Worm (Caenorhabditis elegans) whole organism, L1 larva: ENCODE results near the gene F49E12.12.
"Not testable (repeated sequence)": the region's sequence is repeated elsewhere in the genome, so short reads cannot be mapped to it uniquely, and the experiment has no call there.

Experiments
- C34B4.2 ChIP-seq: sonication (generic microtip); optimal IDR thresholded peaks from 2 replicates; lab custom pipeline; 2017; ENCODE audit warnings: mild to moderate bottlenecking, missing genetic modification characterization, missing compliant biosample characterization
- F16B12.6 ChIP-seq: fragments of 150-350 bp; optimal IDR thresholded peaks from 2 replicates; lab custom pipeline; 2014; ENCODE audit warnings: missing biosample characterization, missing genetic modification characterization
- blmp-1 ChIP-seq: fragments of 150-350 bp; optimal IDR thresholded peaks from 2 replicates; lab custom pipeline; 2014; ENCODE audit warnings: missing biosample characterization, missing genetic modification characterization
- dpl-1 ChIP-seq, 3 experiments: fragments of 150-350 bp in 2 of 3; sonication (generic microtip) in 1 of 3; optimal IDR thresholded peaks; 2 replicates each; lab custom pipeline; 2014 to 2017; ENCODE audit warnings: missing biosample characterization in 3 of 3, missing genetic modification characterization in 3 of 3, missing genetic modification reagents in 3 of 3
- efl-1 ChIP-seq, 4 experiments: fragments of 150-350 bp; optimal IDR thresholded peaks in 3 of 4; peaks in 1 of 4; 1 replicate in 1 of 4; 2 replicates in 3 of 4; lab custom pipeline; 2014; ENCODE audit warnings: missing biosample characterization in 2 of 4, missing genetic modification characterization in 2 of 4, missing genetic modification reagents in 2 of 4
- efl-3 ChIP-seq: fragments of 200-800 bp; sonication (Bioruptor generic); optimal IDR thresholded peaks from 2 replicates; lab custom pipeline; 2018; ENCODE audit warnings: mild to moderate bottlenecking, missing genetic modification characterization, missing compliant biosample characterization
- egl-27 ChIP-seq, 2 experiments: fragments of 150-350 bp in 1 of 2; sonication (generic microtip); optimal IDR thresholded peaks; 3 replicates each; lab custom pipeline; 2017 to 2018; ENCODE audit warnings: missing biosample characterization in 2 of 2, missing genetic modification characterization in 2 of 2, missing genetic modification reagents in 2 of 2
- elt-2 ChIP-seq: sonication (generic microtip); optimal IDR thresholded peaks from 2 replicates; lab custom pipeline; 2016; ENCODE audit warnings: missing genetic modification characterization, mild to moderate bottlenecking, inconsistent platforms, missing compliant biosample characterization, missing genetic modification reagents
- elt-3 ChIP-seq, 6 experiments: fragments of 150-350 bp in 1 of 6; sonication (generic microtip); optimal IDR thresholded peaks; 2 replicates each; lab custom pipeline; 2017 to 2018; ENCODE audit warnings: missing biosample characterization in 6 of 6, missing genetic modification characterization in 6 of 6, inconsistent platforms in 1 of 6
- fkh-4 ChIP-seq: sonication (generic microtip); optimal IDR thresholded peaks from 2 replicates; lab custom pipeline; 2016; ENCODE audit warnings: missing compliant biosample characterization, missing genetic modification characterization, borderline replicate concordance
- fkh-8 ChIP-seq: sonication (generic microtip); optimal IDR thresholded peaks from 2 replicates; lab custom pipeline; 2016; ENCODE audit warnings: mild to moderate bottlenecking, missing genetic modification characterization, missing compliant biosample characterization
- isw-1 ChIP-seq: fragments of 200-800 bp; sonication (Bioruptor generic); IDR thresholded peaks from 2 replicates; pipeline ENCODE4 v1.3.6; 2022; ENCODE audit warnings: missing genetic modification characterization, missing compliant biosample characterization
- lin-13 ChIP-seq: fragments of 150-350 bp; optimal IDR thresholded peaks from 2 replicates; lab custom pipeline; 2014; ENCODE audit warnings: missing biosample characterization, missing genetic modification reagents, missing genetic modification characterization
- lin-14 ChIP-seq: fragments of 200-800 bp; sonication (Bioruptor generic); optimal IDR thresholded peaks from 2 replicates; lab custom pipeline; 2018; ENCODE audit warnings: mild to moderate bottlenecking, missing genetic modification characterization, moderate library complexity, missing compliant biosample characterization
- lin-15B ChIP-seq: fragments of 150-350 bp; sonication (generic microtip); optimal IDR thresholded peaks from 3 replicates; lab custom pipeline; 2014; ENCODE audit warnings: missing biosample characterization, missing genetic modification characterization
- lin-35 ChIP-seq, 2 experiments: fragments of 150-350 bp; optimal IDR thresholded peaks; 2 replicates each; lab custom pipeline; 2014; ENCODE audit warnings: missing biosample characterization in 2 of 2, missing genetic modification characterization in 2 of 2, missing genetic modification reagents in 2 of 2
- lir-3 ChIP-seq: sonication (generic microtip); optimal IDR thresholded peaks from 2 replicates; lab custom pipeline; 2016; ENCODE audit warnings: mild to moderate bottlenecking, missing genetic modification characterization, moderate library complexity, missing compliant biosample characterization; ENCODE audit not compliant: poor library complexity
- lsy-2 ChIP-seq, 2 experiments: fragments of 150-350 bp; optimal IDR thresholded peaks; 2 replicates each; lab custom pipeline; 2014; ENCODE audit warnings: missing biosample characterization in 2 of 2, missing genetic modification characterization in 2 of 2
- mab-9 ChIP-seq: fragments of 200-800 bp; sonication (Bioruptor generic); IDR thresholded peaks from 2 replicates; pipeline ENCODE4 v1.3.6; 2022; ENCODE audit warnings: missing genetic modification reagents, missing genetic modification characterization, missing compliant biosample characterization
- mep-1 ChIP-seq: fragments of 150-350 bp; optimal IDR thresholded peaks from 2 replicates; lab custom pipeline; 2014; ENCODE audit warnings: missing biosample characterization, missing genetic modification characterization
- nhr-47 ChIP-seq: sonication (generic microtip); optimal IDR thresholded peaks from 2 replicates; lab custom pipeline; 2016; ENCODE audit warnings: mild to moderate bottlenecking, missing genetic modification characterization, moderate library complexity, missing compliant biosample characterization
- nhr-77 ChIP-seq: fragments of 150-350 bp; optimal IDR thresholded peaks from 2 replicates; lab custom pipeline; 2014; ENCODE audit warnings: missing biosample characterization, missing genetic modification characterization
- nhr-84 ChIP-seq: sonication (generic microtip); optimal IDR thresholded peaks from 2 replicates; lab custom pipeline; 2017; ENCODE audit warnings: missing biosample characterization, missing genetic modification characterization
- nhr-85 ChIP-seq: sonication (generic microtip); peaks from one replicate; lab custom pipeline; 2016; ENCODE audit warnings: missing genetic modification characterization, inconsistent platforms, missing compliant biosample characterization
- pax-3 ChIP-seq: fragments of 200-800 bp; sonication (Bioruptor generic); optimal IDR thresholded peaks from 2 replicates; lab custom pipeline; 2018; ENCODE audit warnings: mild to moderate bottlenecking, missing genetic modification characterization, moderate library complexity, missing compliant biosample characterization
- skn-1 ChIP-seq: fragments of 150-350 bp; optimal IDR thresholded peaks from 2 replicates; lab custom pipeline; 2014; ENCODE audit warnings: missing biosample characterization, missing genetic modification characterization
- snpc-4 ChIP-seq: fragments of 150-350 bp; optimal IDR thresholded peaks from 2 replicates; lab custom pipeline; 2014; ENCODE audit warnings: missing biosample characterization, missing genetic modification characterization
- snu-23 ChIP-seq: sonication (generic microtip); optimal IDR thresholded peaks from 2 replicates; lab custom pipeline; 2016; ENCODE audit warnings: missing genetic modification characterization, missing compliant biosample characterization
- swsn-7 ChIP-seq: sonication (generic microtip); optimal IDR thresholded peaks from 2 replicates; lab custom pipeline; 2016; ENCODE audit warnings: missing genetic modification characterization, missing compliant biosample characterization
- tlp-1 ChIP-seq: fragments of 150-350 bp; optimal IDR thresholded peaks from 2 replicates; lab custom pipeline; 2014; ENCODE audit warnings: missing biosample characterization, missing genetic modification characterization
- unc-86 ChIP-seq: sonication (generic microtip); optimal IDR thresholded peaks from 2 replicates; lab custom pipeline; 2016; ENCODE audit warnings: missing genetic modification characterization, missing compliant biosample characterization
- vab-15 ChIP-seq: sonication (generic microtip); optimal IDR thresholded peaks from 2 replicates; lab custom pipeline; 2017; ENCODE audit warnings: missing genotype, mild to moderate bottlenecking, missing genetic modification characterization, missing compliant biosample characterization
- xbp-1 ChIP-seq: sonication (generic microtip); optimal IDR thresholded peaks from 2 replicates; lab custom pipeline; 2016; ENCODE audit warnings: missing genetic modification characterization, missing compliant biosample characterization

F49E12.12 gene

ce11 chrII:8419015-8419414 lies 37.7 kb downstream of the F49E12.12 start:
- TF ChIP-seq lsy-2 (tag; optimal IDR thresholded peaks at IDR 0.05; lab: Kevin White, UChicago) (peak in 1 of 2 experiments; percentile 41), mab-9 (GFP tag; lab: Robert Waterston, UW) (no peak), tlp-1 (tag; lab: Kevin White, UChicago) (peak; percentile 82)
- TF ChIP-seq, all 84 proteins: peak for 2

- not testable (repeated sequence) for TF ChIP-seq nhr-47; fkh-8; swsn-7 (tag; lab: Kevin White, UChicago)
Measured at ce11 chrII:8419798-8420197, 38.5 kb downstream of the F49E12.12 start, which contains the start of gene F14E5.8. Gene F14E5.8, plus strand, starts transcription at chrII:8420098.

ce11 chrII:8420775-8421388 lies 39.6 kb downstream of the F49E12.12 start:
- peak; percentile 90 for TF ChIP-seq tlp-1 (tag; lab: Kevin White, UChicago)
- TF ChIP-seq lin-13: no peak
- TF ChIP-seq lsy-2 (tag; optimal IDR thresholded peaks at IDR 0.05; lab: Kevin White, UChicago): peak in 1 of 2 experiments; percentile 48
- TF ChIP-seq nhr-47: no peak
- TF ChIP-seq egl-27 (tag; optimal IDR thresholded peaks at IDR 0.05; lab: Kevin White, UChicago): no peak

ce11 chrII:8428758-8428946 lies 47.4 kb downstream of the F49E12.12 start, which contains the start of gene F14E5.2:
Gene F14E5.2, minus strand, starts transcription at chrII:8428858.
- TF ChIP-seq fkh-4: no peak
- no peak for TF ChIP-seq snu-23
- no peak for TF ChIP-seq unc-86 (tag; lab: Kevin White, UChicago)
- TF ChIP-seq skn-1: no peak
- no peak for TF ChIP-seq lin-15B
- TF ChIP-seq isw-1 (GFP tag; lab: Robert Waterston, UW): no peak
- no peak for TF ChIP-seq nhr-85 (tag; lab: Kevin White, UChicago)
- no peak for TF ChIP-seq egl-27 (tag; optimal IDR thresholded peaks at IDR 0.05; lab: Kevin White, UChicago)
- no peak for TF ChIP-seq lir-3 (tag; lab: Kevin White, UChicago)
- TF ChIP-seq tlp-1 (tag; lab: Kevin White, UChicago): no peak
- TF ChIP-seq elt-3 (tag; optimal IDR thresholded peaks at IDR 0.05; lab: Kevin White, UChicago): no peak
- no peak for TF ChIP-seq pax-3 (tag; lab: Kevin White, UChicago)
- TF ChIP-seq C34B4.2 (tag; lab: Kevin White, UChicago): no peak
- TF ChIP-seq nhr-77 (tag; lab: Kevin White, UChicago): no peak
- TF ChIP-seq nhr-84 (tag; lab: Kevin White, UChicago): no peak
- TF ChIP-seq efl-3 (GFP tag; lab: Kevin White, UChicago): no peak
- TF ChIP-seq nhr-47: no peak
- no peak for TF ChIP-seq elt-2 (tag; lab: Kevin White, UChicago)

- TF ChIP-seq fkh-4: no peak
- TF ChIP-seq dpl-1 (GFP tag; optimal IDR thresholded peaks at IDR 0.05; lab: Kevin White, UChicago): peak in 2 of 3 experiments; percentile 20 to 42
- peak; percentile 79 for TF ChIP-seq blmp-1 (tag; lab: Kevin White, UChicago)
- TF ChIP-seq snpc-4 (tag; lab: Kevin White, UChicago): no peak
- TF ChIP-seq vab-15 (tag; lab: Kevin White, UChicago): no peak
- TF ChIP-seq efl-1 (optimal IDR thresholded peaks at IDR 0.05; lab: Kevin White, UChicago): peak; percentile 12 to 40
- peak in 1 of 2 experiments; percentile 26 for TF ChIP-seq efl-1 (GFP tag; optimal IDR thresholded peaks at IDR 0.05 in 1 of 2; lab: Kevin White, UChicago)
- TF ChIP-seq fkh-8: no peak
- TF ChIP-seq lin-35 (GFP tag; optimal IDR thresholded peaks at IDR 0.05; lab: Kevin White, UChicago): peak; percentile 23 to 35
- no peak for TF ChIP-seq lir-3 (tag; lab: Kevin White, UChicago)
- TF ChIP-seq mep-1 (tag; lab: Kevin White, UChicago): peak; percentile 68
- peak; percentile 47 for TF ChIP-seq lin-14
- TF ChIP-seq xbp-1 (tag; lab: Kevin White, UChicago): peak; percentile 38
- peak in 1 of 2 experiments; percentile 41 for TF ChIP-seq lsy-2 (tag; optimal IDR thresholded peaks at IDR 0.05; lab: Kevin White, UChicago)
- peak; percentile 84 for TF ChIP-seq F16B12.6 (tag; lab: Kevin White, UChicago)
- peak; percentile 36 for TF ChIP-seq snu-23
- no peak for TF ChIP-seq isw-1 (GFP tag; lab: Robert Waterston, UW)
- TF ChIP-seq elt-2 (tag; lab: Kevin White, UChicago): no peak
- TF ChIP-seq nhr-85 (tag; lab: Kevin White, UChicago): peak; percentile 59
Measured at ce11 chrII:8428947-8429919, 47.9 kb downstream of the F49E12.12 start.
